Worm (Caenorhabditis elegans) whole organism, L4 larva: ENCODE results near the gene R09E10.13.

Source experiments
- D1046.2 ChIP-seq: fragments of 200-800 bp; sonication (Bioruptor generic); IDR thresholded peaks from 2 replicates; pipeline ENCODE4 v1.3.6; 2022; ENCODE audit warnings: missing genetic modification characterization, missing compliant biosample characterization
- F10B5.3 ChIP-seq: sonication (generic microtip); optimal IDR thresholded peaks from 2 replicates; lab custom pipeline; 2016; ENCODE audit warnings: mild to moderate bottlenecking, missing genetic modification characterization, missing compliant biosample characterization
- F26F4.8 ChIP-seq: fragments of 200-800 bp; sonication (Bioruptor generic); conservative IDR thresholded peaks from 2 replicates; pipeline ENCODE4 v1.3.6; 2022; ENCODE audit warnings: missing genetic modification characterization, missing compliant biosample characterization
- F37D6.2 ChIP-seq: sonication (generic microtip); optimal IDR thresholded peaks from 2 replicates; lab custom pipeline; 2016; ENCODE audit warnings: mild to moderate bottlenecking, missing genetic modification characterization, missing compliant biosample characterization
- T20F7.1 ChIP-seq: fragments of 200-800 bp; sonication (Bioruptor generic); optimal IDR thresholded peaks from 2 replicates; lab custom pipeline; 2018; ENCODE audit warnings: mild to moderate bottlenecking, missing genetic modification characterization, missing compliant biosample characterization
- Y105C5A.15 ChIP-seq: fragments of 200-800 bp; sonication (Bioruptor generic); IDR thresholded peaks from 2 replicates; pipeline ENCODE4 v1.3.6; 2022; ENCODE audit warnings: missing genetic modification characterization, missing compliant biosample characterization
- Y48G9A.11 ChIP-seq: fragments of 200-800 bp; sonication (Bioruptor generic); IDR thresholded peaks from 2 replicates; pipeline ENCODE4 v1.3.6; 2022; ENCODE audit warnings: missing genetic modification reagents, missing genetic modification characterization, missing compliant biosample characterization
- Y5F2A.4 ChIP-seq: fragments of 200-800 bp; sonication (Bioruptor generic); optimal IDR thresholded peaks from 2 replicates; lab custom pipeline; 2018; ENCODE audit warnings: mild to moderate bottlenecking, missing genetic modification characterization, missing compliant biosample characterization
- Y75B8A.6 ChIP-seq: fragments of 200-800 bp; sonication (Bioruptor generic); IDR thresholded peaks from 2 replicates; pipeline ENCODE4 v1.3.6; 2022; ENCODE audit warnings: missing genetic modification reagents, missing genetic modification characterization, missing compliant biosample characterization
- aly-2 ChIP-seq: sonication (generic microtip); optimal IDR thresholded peaks from 2 replicates; lab custom pipeline; 2018; ENCODE audit warnings: missing biosample characterization, missing genetic modification characterization
- ama-1 ChIP-seq: fragments of 150-350 bp; optimal IDR thresholded peaks from 2 replicates; lab custom pipeline; 2014; ENCODE audit warnings: inconsistent platforms, mixed read lengths
- attf-4 ChIP-seq: sonication (generic microtip); optimal IDR thresholded peaks from 3 replicates; lab custom pipeline; 2017; ENCODE audit warnings: missing biosample characterization, missing genetic modification characterization
- ceh-62 ChIP-seq: sonication (generic microtip); optimal IDR thresholded peaks from 2 replicates; lab custom pipeline; 2017; ENCODE audit warnings: missing biosample characterization, missing genetic modification characterization
- ceh-82 ChIP-seq: sonication (generic microtip); optimal IDR thresholded peaks from 2 replicates; lab custom pipeline; 2017; ENCODE audit warnings: missing biosample characterization, missing genetic modification characterization
- ces-1 ChIP-seq: fragments of 150-350 bp; sonication (generic microtip); optimal IDR thresholded peaks from 4 replicates; lab custom pipeline; 2014; ENCODE audit warnings: missing biosample characterization, missing genetic modification reagents, missing genetic modification characterization
- cey-2 ChIP-seq: sonication (generic microtip); optimal IDR thresholded peaks from 3 replicates; lab custom pipeline; 2017; ENCODE audit warnings: missing genetic modification characterization, mild to moderate bottlenecking, missing compliant biosample characterization, antibody characterized with exemption, borderline replicate concordance; ENCODE audit not compliant: insufficient read depth
- daf-12 ChIP-seq: fragments of 150-350 bp; optimal IDR thresholded peaks from 2 replicates; lab custom pipeline; 2014; ENCODE audit warnings: missing biosample characterization, missing genetic modification reagents, missing genetic modification characterization
- daf-16 ChIP-seq, 3 experiments: sonication (generic microtip); optimal IDR thresholded peaks; 2 replicates each; lab custom pipeline; 2016 to 2017; ENCODE audit warnings: missing genetic modification characterization in 3 of 3, missing genetic modification reagents in 3 of 3, mild to moderate bottlenecking in 2 of 3, missing compliant biosample characterization in 2 of 3, missing biosample characterization in 1 of 3, moderate library complexity in 1 of 3
- dpl-1 ChIP-seq: fragments of 150-350 bp; optimal IDR thresholded peaks from 2 replicates; lab custom pipeline; 2014; ENCODE audit warnings: missing biosample characterization, missing genetic modification reagents, missing genetic modification characterization
- duxl-1 ChIP-seq: sonication (generic microtip); optimal IDR thresholded peaks from 2 replicates; lab custom pipeline; 2016; ENCODE audit warnings: mild to moderate bottlenecking, missing genetic modification characterization, moderate library complexity, missing compliant biosample characterization; ENCODE audit not compliant: poor library complexity
- dve-1 ChIP-seq: sonication (generic microtip); optimal IDR thresholded peaks from 2 replicates; lab custom pipeline; 2017; ENCODE audit warnings: antibody characterized with exemption, mild to moderate bottlenecking, missing genetic modification characterization, missing compliant biosample characterization; ENCODE audit not compliant: insufficient read depth
- hif-1 ChIP-seq, 2 experiments: sonication (generic microtip); optimal IDR thresholded peaks; 2 replicates each; lab custom pipeline; 2016 to 2017; ENCODE audit warnings: missing compliant biosample characterization in 2 of 2, missing genetic modification characterization in 2 of 2, missing genetic modification reagents in 2 of 2, missing genotype in 2 of 2, mild to moderate bottlenecking in 1 of 2
- hlh-30 ChIP-seq: sonication (generic microtip); optimal IDR thresholded peaks from 2 replicates; lab custom pipeline; 2017; ENCODE audit warnings: antibody characterized with exemption, mild to moderate bottlenecking, missing genetic modification characterization, missing compliant biosample characterization; ENCODE audit not compliant: insufficient read depth
- lim-7 ChIP-seq: fragments of 200-800 bp; sonication (Bioruptor generic); IDR thresholded peaks from 2 replicates; pipeline ENCODE4 v1.3.6; 2022; ENCODE audit warnings: missing genetic modification characterization, missing compliant biosample characterization
- lin-1 ChIP-seq: fragments of 200-800 bp; sonication (Bioruptor generic); IDR thresholded peaks from 2 replicates; pipeline ENCODE4 v1.3.6; 2022; ENCODE audit warnings: missing genetic modification reagents, missing genetic modification characterization, missing compliant biosample characterization
- lin-13 ChIP-seq: fragments of 150-350 bp; optimal IDR thresholded peaks from 2 replicates; lab custom pipeline; 2014; ENCODE audit warnings: missing biosample characterization, missing genetic modification reagents, missing genetic modification characterization
- lin-15B ChIP-seq: fragments of 150-350 bp; sonication (generic microtip); optimal IDR thresholded peaks from 3 replicates; lab custom pipeline; 2014; ENCODE audit warnings: missing biosample characterization, missing genetic modification characterization
- lin-38 ChIP-seq: fragments of 200-800 bp; sonication (Bioruptor generic); IDR thresholded peaks from 2 replicates; pipeline ENCODE4 v1.3.6; 2022; ENCODE audit warnings: missing genetic modification reagents, missing genetic modification characterization, missing compliant biosample characterization
- lir-3 ChIP-seq: sonication (generic microtip); optimal IDR thresholded peaks from 2 replicates; lab custom pipeline; 2016; ENCODE audit warnings: mild to moderate bottlenecking, missing genetic modification characterization, missing compliant biosample characterization
- lsy-2 ChIP-seq, 2 experiments: fragments of 150-350 bp in 1 of 2; sonication (generic microtip) in 1 of 2; optimal IDR thresholded peaks; 2 replicates each; lab custom pipeline; 2014 to 2017; ENCODE audit warnings: missing biosample characterization in 2 of 2, missing genetic modification characterization in 2 of 2
- madf-5 ChIP-seq, 2 experiments: fragments of 200-800 bp; sonication (Bioruptor generic); IDR thresholded peaks; 2 replicates each; pipeline ENCODE4 v1.3.6; 2022; ENCODE audit warnings: missing compliant biosample characterization in 2 of 2, missing genetic modification characterization in 2 of 2
- mdl-1 ChIP-seq, 2 experiments: fragments of 150-350 bp in 1 of 2; sonication (generic microtip) in 1 of 2; optimal IDR thresholded peaks; 2 replicates each; lab custom pipeline; 2014 to 2017; ENCODE audit warnings: missing biosample characterization in 2 of 2, missing genetic modification characterization in 2 of 2
- mep-1 ChIP-seq: fragments of 150-350 bp; sonication (generic microtip); optimal IDR thresholded peaks from 3 replicates; lab custom pipeline; 2014; ENCODE audit warnings: missing biosample characterization, missing genetic modification characterization
- mes-2 ChIP-seq: sonication (generic microtip); optimal IDR thresholded peaks from 2 replicates; lab custom pipeline; 2016; ENCODE audit warnings: missing genotype, mild to moderate bottlenecking, missing genetic modification characterization, missing compliant biosample characterization; ENCODE audit not compliant: poor library complexity, severe bottlenecking
- mxl-3 ChIP-seq: fragments of 200-800 bp; sonication (Bioruptor generic); optimal IDR thresholded peaks from 2 replicates; lab custom pipeline; 2018; ENCODE audit warnings: mild to moderate bottlenecking, missing genetic modification characterization, missing compliant biosample characterization
- nhr-237 ChIP-seq: sonication (generic microtip); optimal IDR thresholded peaks from 2 replicates; lab custom pipeline; 2017; ENCODE audit warnings: missing biosample characterization, missing genetic modification characterization
- nhr-25 ChIP-seq: sonication (generic microtip); optimal IDR thresholded peaks from 2 replicates; lab custom pipeline; 2017; ENCODE audit warnings: missing genetic modification characterization, mild to moderate bottlenecking, missing compliant biosample characterization, antibody characterized with exemption, moderate library complexity, borderline replicate concordance; ENCODE audit not compliant: insufficient read depth
- nhr-76 ChIP-seq: fragments of 150-350 bp; optimal IDR thresholded peaks from 2 replicates; lab custom pipeline; 2014; ENCODE audit warnings: missing biosample characterization, missing genetic modification characterization
- nhr-77 ChIP-seq: fragments of 150-350 bp; optimal IDR thresholded peaks from 2 replicates; lab custom pipeline; 2014; ENCODE audit warnings: missing biosample characterization, missing genetic modification characterization
- pqm-1 ChIP-seq: sonication (generic microtip); optimal IDR thresholded peaks from 2 replicates; lab custom pipeline; 2017; ENCODE audit warnings: missing biosample characterization, missing genetic modification characterization
- rbr-2 ChIP-seq: sonication (generic microtip); optimal IDR thresholded peaks from 2 replicates; lab custom pipeline; 2016; ENCODE audit warnings: missing genotype, missing genetic modification characterization, missing compliant biosample characterization
- set-16 ChIP-seq: fragments of 200-800 bp; sonication (Bioruptor generic); IDR thresholded peaks from 2 replicates; pipeline ENCODE4 v1.3.6; 2022; ENCODE audit warnings: missing genetic modification reagents, missing genetic modification characterization, missing compliant biosample characterization
- spr-1 ChIP-seq: sonication (generic microtip); optimal IDR thresholded peaks from 2 replicates; lab custom pipeline; 2016; ENCODE audit warnings: mild to moderate bottlenecking, missing genetic modification characterization, missing compliant biosample characterization
- unc-130 ChIP-seq: sonication (generic microtip); optimal IDR thresholded peaks from 2 replicates; lab custom pipeline; 2016; ENCODE audit warnings: missing genetic modification reagents, missing genetic modification characterization, missing compliant biosample characterization
- unc-39 ChIP-seq: sonication (generic microtip); optimal IDR thresholded peaks from 2 replicates; lab custom pipeline; 2017; ENCODE audit warnings: missing biosample characterization, missing genetic modification characterization
- unc-62 ChIP-seq, 3 experiments: fragments of 150-350 bp in 1 of 3; sonication (generic microtip); optimal IDR thresholded peaks in 2 of 3; peaks in 1 of 3; 1 replicate in 1 of 3; 2 replicates in 2 of 3; lab custom pipeline; 2014 to 2017; ENCODE audit warnings: missing biosample characterization in 3 of 3, missing genetic modification characterization in 3 of 3, missing genetic modification reagents in 3 of 3, missing genotype in 1 of 3
- zag-1 ChIP-seq: fragments of 150-350 bp; optimal IDR thresholded peaks from 2 replicates; lab custom pipeline; 2014; ENCODE audit warnings: missing biosample characterization, missing genetic modification characterization
- zfp-2 ChIP-seq: sonication (generic microtip); optimal IDR thresholded peaks from 2 replicates; lab custom pipeline; 2016; ENCODE audit warnings: mild to moderate bottlenecking, missing genetic modification characterization, missing compliant biosample characterization
- zip-11 ChIP-seq: fragments of 200-800 bp; sonication (Bioruptor generic); IDR thresholded peaks from 2 replicates; pipeline ENCODE4 v1.3.6; 2022; ENCODE audit warnings: missing genetic modification characterization, missing compliant biosample characterization
- ztf-11 ChIP-seq: fragments of 150-350 bp; optimal IDR thresholded peaks from 2 replicates; lab custom pipeline; 2014; ENCODE audit warnings: missing biosample characterization, missing genetic modification characterization

The R09E10.13 gene

DNA sequence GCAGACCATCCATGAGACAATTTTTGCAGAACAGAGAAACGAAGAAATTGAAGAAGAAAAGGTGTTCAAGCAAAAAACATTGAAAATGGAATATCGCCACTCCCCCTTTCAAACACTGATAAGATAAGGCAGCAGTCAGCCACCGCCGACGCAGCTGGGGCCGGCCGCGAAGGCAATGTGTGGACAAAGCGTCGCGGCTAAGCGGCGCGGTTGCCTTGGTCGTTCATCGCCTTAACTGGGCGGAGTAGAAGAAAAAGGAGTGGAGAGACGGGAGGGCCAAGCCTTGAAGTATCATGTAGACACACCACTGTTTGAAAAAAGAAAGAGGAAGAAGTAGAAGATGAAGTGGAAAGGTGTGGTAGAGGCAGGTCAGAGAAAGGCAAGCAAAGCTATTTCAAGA lies 36.0 kb upstream of the R09E10.13 start (continued):
- TF ChIP-seq spr-1 (tag; lab: Kevin White, UChicago) (no peak), Y75B8A.6 (no peak), cey-2 (tag; lab: Kevin White, UChicago) (no peak), nhr-25 (tag; lab: Kevin White, UChicago) (no peak), dve-1 (tag; lab: Kevin White, UChicago) (peak; percentile 61), lin-13 (GFP tag; lab: Kevin White, UChicago) (no peak), unc-130 (GFP tag; lab: Kevin White, UChicago) (no peak), nhr-237 (tag; lab: Kevin White, UChicago) (no peak), dpl-1 (no peak), mdl-1 (tag; optimal IDR thresholded peaks at IDR 0.05; lab: Kevin White, UChicago) (no peak), mep-1 (tag; lab: Kevin White, UChicago) (peak; percentile 23), zag-1 (tag; lab: Kevin White, UChicago) (no peak), lim-7 (GFP tag; lab: Robert Waterston, UW) (no peak), D1046.2 (0 out of 2 replicates have a peak, but pooled peaks have one; percentile 50), ztf-11 (tag; lab: Kevin White, UChicago) (no peak), ceh-82 (no peak), pqm-1 (peak; percentile 55), Y5F2A.4 (GFP tag; lab: Kevin White, UChicago) (no peak), rbr-2 (tag; lab: Kevin White, UChicago) (peak; percentile 15), ama-1 (peak; percentile 4), duxl-1 (no peak), nhr-77 (tag; lab: Kevin White, UChicago) (peak; percentile 8), ces-1 (GFP tag; lab: Kevin White, UChicago) (no peak), Y48G9A.11 (GFP tag; lab: Robert Waterston, UW) (no peak), madf-5 (GFP tag; IDR thresholded peaks at IDR 0.05; lab: Robert Waterston, UW) (no peak), F37D6.2 (tag; lab: Kevin White, UChicago) (no peak), daf-12 (tag; lab: Kevin White, UChicago) (no peak), unc-62 (GFP tag; optimal IDR thresholded peaks at IDR 0.05 in 1 of 2; lab: Kevin White, UChicago) (no peak), unc-62 (tag; optimal IDR thresholded peaks at IDR 0.05; lab: Kevin White, UChicago) (no peak), daf-16 (GFP tag; optimal IDR thresholded peaks at IDR 0.05; lab: Kevin White, UChicago) (no peak), daf-16 (tag; optimal IDR thresholded peaks at IDR 0.05; lab: Kevin White, UChicago) (peak; percentile 55), lir-3 (no peak), F26F4.8 (GFP tag; lab: Robert Waterston, UW) (no peak), lin-15B (no peak), lsy-2 (tag; optimal IDR thresholded peaks at IDR 0.05; lab: Kevin White, UChicago) (no peak), zip-11 (no peak), hlh-30 (tag; lab: Kevin White, UChicago) (no peak), nhr-76 (tag; lab: Kevin White, UChicago) (no peak), unc-39 (tag; lab: Kevin White, UChicago) (no peak), hif-1 (tag; optimal IDR thresholded peaks at IDR 0.05; lab: Kevin White, UChicago) (no peak), aly-2 (tag; lab: Kevin White, UChicago) (no peak), lin-38 (no peak), F10B5.3 (tag; lab: Kevin White, UChicago) (no peak), set-16 (GFP tag; lab: Robert Waterston, UW) (peak; percentile 83), lin-1 (peak; percentile 41; the same call in 1 of the 2 replicates), Y105C5A.15 (GFP tag; lab: Robert Waterston, UW) (no peak), attf-4 (no peak), ceh-62 (tag; lab: Kevin White, UChicago) (no peak), T20F7.1 (GFP tag; lab: Kevin White, UChicago) (no peak), mxl-3 (peak; percentile 97), zfp-2 (tag; lab: Kevin White, UChicago) (no peak), mes-2 (peak; percentile 11)
